Fruit fly (Drosophila melanogaster) whole organism, embryonic: Measurements from ENCODE around the gene Hnf4.
A peak's percentile ranks its signal among the peaks of the same experiment; 100 is the strongest.

ENCODE experiments used
- BtbVII ChIP-seq: fragments of 200-800 bp; sonication (Bioruptor generic); optimal IDR thresholded peaks from 3 replicates; lab custom pipeline; 2017; ENCODE audit warnings: missing biosample characterization, mild to moderate bottlenecking, missing genetic modification characterization
- Bteb2 ChIP-seq: fragments of 200-800 bp; sonication (Bioruptor generic); optimal IDR thresholded peaks from 2 replicates; lab custom pipeline; 2016; ENCODE audit warnings: missing biosample characterization, missing genetic modification characterization
- CG10274 ChIP-seq: fragments of 200-800 bp; sonication (Bioruptor generic); optimal IDR thresholded peaks from 3 replicates; lab custom pipeline; 2017; ENCODE audit warnings: missing biosample characterization, mild to moderate bottlenecking, missing genetic modification characterization
- CG11695 ChIP-seq: fragments of 200-800 bp; sonication (Bioruptor generic); IDR thresholded peaks from 3 replicates; pipeline ENCODE4 v1.3.6; 2022; ENCODE audit warnings: missing biosample characterization, missing genetic modification characterization
- CG12236 ChIP-seq: fragments of 200-800 bp; sonication (Bioruptor generic); optimal IDR thresholded peaks from 2 replicates; lab custom pipeline; 2016; ENCODE audit warnings: missing biosample characterization, missing genetic modification characterization
- CG1233 ChIP-seq: fragments of 200-800 bp; sonication (Bioruptor generic); optimal IDR thresholded peaks from 4 replicates; lab custom pipeline; 2018; ENCODE audit warnings: missing biosample characterization, mild to moderate bottlenecking, missing genetic modification characterization
- CG13424 ChIP-seq: fragments of 200-800 bp; sonication (Bioruptor generic); optimal IDR thresholded peaks from 2 replicates; lab custom pipeline; 2019; ENCODE audit warnings: missing biosample characterization, mild to moderate bottlenecking, missing genetic modification characterization, moderate library complexity
- CG13624 ChIP-seq: fragments of 200-800 bp; sonication (Bioruptor generic); optimal IDR thresholded peaks from 2 replicates; lab custom pipeline; 2016; ENCODE audit warnings: missing biosample characterization, missing genetic modification characterization
- CG14014 ChIP-seq: fragments of 200-800 bp; sonication (Bioruptor generic); IDR thresholded peaks from 2 replicates; pipeline ENCODE4 v1.3.6; 2022; ENCODE audit warnings: missing biosample characterization, missing genetic modification characterization
- CG16863 ChIP-seq: fragments of 200-800 bp; sonication (Bioruptor generic); optimal IDR thresholded peaks from 3 replicates; lab custom pipeline; 2016; ENCODE audit warnings: missing biosample characterization, missing genetic modification characterization
- CG1792 ChIP-seq: fragments of 200-800 bp; sonication (Bioruptor generic); optimal IDR thresholded peaks from 2 replicates; lab custom pipeline; 2016; ENCODE audit warnings: missing biosample characterization, missing genetic modification characterization
- CG18599 ChIP-seq: fragments of 200-800 bp; sonication (Bioruptor generic); optimal IDR thresholded peaks from 3 replicates; lab custom pipeline; 2017; ENCODE audit warnings: missing biosample characterization, missing genetic modification characterization, mild to moderate bottlenecking, moderate library complexity, missing genetic modification reagents
- CG2199 ChIP-seq: fragments of 200-800 bp; sonication (Bioruptor generic); IDR thresholded peaks from 3 replicates; pipeline ENCODE4 v1.3.6; 2022; ENCODE audit warnings: missing biosample characterization, missing genetic modification characterization
- CG31224 ChIP-seq: fragments of 200-800 bp; sonication (Bioruptor generic); IDR thresholded peaks from 2 replicates; pipeline ENCODE4 v1.3.6; 2022; ENCODE audit warnings: missing biosample characterization, missing genetic modification characterization
- CG33213 ChIP-seq: fragments of 200-800 bp; sonication (Bioruptor generic); optimal IDR thresholded peaks from 3 replicates; lab custom pipeline; 2016; ENCODE audit warnings: missing biosample characterization, missing genetic modification characterization
- CG42726 ChIP-seq: fragments of 200-800 bp; sonication (Bioruptor generic); IDR thresholded peaks from 2 replicates; pipeline ENCODE4 v1.3.6; 2022; ENCODE audit warnings: missing biosample characterization, missing genetic modification characterization; ENCODE audit not compliant: partially characterized antibody
- Dip3 ChIP-seq: fragments of 200-800 bp; sonication (Bioruptor generic); optimal IDR thresholded peaks from 3 replicates; lab custom pipeline; 2016; ENCODE audit warnings: missing biosample characterization, missing genetic modification characterization
- Doc2 ChIP-seq: fragments of 200-800 bp; sonication (Bioruptor generic); IDR thresholded peaks from 2 replicates; pipeline ENCODE4 v1.3.6; 2022; ENCODE audit warnings: missing biosample characterization, missing genetic modification characterization
- Drgx ChIP-seq: fragments of 200-800 bp; sonication (Bioruptor generic); IDR thresholded peaks from 2 replicates; pipeline ENCODE4 v1.3.6; 2022; ENCODE audit warnings: missing biosample characterization, missing genetic modification characterization
- Ets97D ChIP-seq: fragments of 200-800 bp; sonication (Bioruptor generic); optimal IDR thresholded peaks from 3 replicates; lab custom pipeline; 2016; ENCODE audit warnings: missing biosample characterization, missing genetic modification characterization
- HLH4C ChIP-seq: fragments of 200-800 bp; sonication (Bioruptor generic); IDR thresholded peaks from 3 replicates; pipeline ENCODE4 v1.3.6; 2022; ENCODE audit warnings: missing biosample characterization, missing genetic modification characterization; ENCODE audit not compliant: partially characterized antibody
- HmgD ChIP-seq: fragments of 200-800 bp; sonication (Bioruptor generic); optimal IDR thresholded peaks from 3 replicates; lab custom pipeline; 2016; ENCODE audit warnings: missing biosample characterization, missing genetic modification characterization
- HmgZ ChIP-seq: fragments of 200-800 bp; sonication (Bioruptor generic); optimal IDR thresholded peaks from 2 replicates; lab custom pipeline; 2018; ENCODE audit warnings: missing biosample characterization, mild to moderate bottlenecking, missing genetic modification characterization
- Hr39 ChIP-seq: fragments of >200 bp; optimal IDR thresholded peaks from 2 replicates; lab custom pipeline; 2017
- Med ChIP-seq: fragments of 200-800 bp; sonication (Bioruptor generic); peaks from one replicate; lab custom pipeline; 2016; ENCODE audit warnings: missing biosample characterization, missing genetic modification characterization, mild to moderate bottlenecking, inconsistent platforms, moderate library complexity
- Nf-YC ChIP-seq: fragments of 200-800 bp; optimal IDR thresholded peaks from 3 replicates; lab custom pipeline; 2019; ENCODE audit warnings: missing biosample characterization, mild to moderate bottlenecking, missing genetic modification characterization, moderate library complexity
- NfI ChIP-seq: fragments of 200-800 bp; sonication (Bioruptor generic); optimal IDR thresholded peaks from 3 replicates; lab custom pipeline; 2018; ENCODE audit warnings: missing biosample characterization, mild to moderate bottlenecking, missing genetic modification characterization, moderate library complexity
- Poxn ChIP-seq: fragments of 200-800 bp; sonication (Bioruptor generic); IDR thresholded peaks from 2 replicates; pipeline ENCODE4 v1.3.6; 2022; ENCODE audit warnings: missing biosample characterization, missing genetic modification characterization
- Vsx1 ChIP-seq: fragments of 200-800 bp; sonication (Bioruptor generic); optimal IDR thresholded peaks from 2 replicates; lab custom pipeline; 2017; ENCODE audit warnings: missing biosample characterization, mild to moderate bottlenecking, missing genetic modification characterization, missing genetic modification reagents
- Xrp1 ChIP-seq: fragments of 200-800 bp; sonication (Bioruptor generic); IDR thresholded peaks from 2 replicates; pipeline ENCODE4 v1.3.6; 2022; ENCODE audit warnings: missing biosample characterization, missing genetic modification characterization
- ase ChIP-seq: fragments of 200-800 bp; sonication (Bioruptor generic); IDR thresholded peaks from 3 replicates; pipeline ENCODE4 v1.3.6; 2022; ENCODE audit warnings: missing biosample characterization, missing genetic modification characterization
- ato ChIP-seq: fragments of 200-800 bp; sonication (Bioruptor generic); IDR thresholded peaks from 2 replicates; pipeline ENCODE4 v1.3.6; 2022; ENCODE audit warnings: missing biosample characterization, missing genetic modification characterization; ENCODE audit not compliant: partially characterized antibody
- az2 ChIP-seq: fragments of 200-800 bp; sonication (Bioruptor generic); optimal IDR thresholded peaks from 3 replicates; lab custom pipeline; 2016; ENCODE audit warnings: missing biosample characterization, missing genetic modification characterization
- chn ChIP-seq: fragments of 200-800 bp; sonication (Bioruptor generic); optimal IDR thresholded peaks from 2 replicates; lab custom pipeline; 2016; ENCODE audit warnings: missing biosample characterization, missing genetic modification characterization
- croc ChIP-seq: fragments of 200-800 bp; sonication (Bioruptor generic); conservative IDR thresholded peaks from 3 replicates; pipeline ENCODE4 v1.3.6; 2022; ENCODE audit warnings: missing biosample characterization, missing genetic modification characterization
- cwo ChIP-seq: fragments of 200-800 bp; sonication (Bioruptor generic); optimal IDR thresholded peaks from 3 replicates; lab custom pipeline; 2017; ENCODE audit warnings: missing biosample characterization, missing genetic modification characterization, mild to moderate bottlenecking, moderate library complexity, missing genetic modification reagents
- exex ChIP-seq: fragments of 200-800 bp; sonication (Bioruptor generic); optimal IDR thresholded peaks from 4 replicates; lab custom pipeline; 2018; ENCODE audit warnings: missing biosample characterization, mild to moderate bottlenecking, missing genetic modification characterization, moderate library complexity
- ftz-f1 ChIP-seq: fragments of 200-800 bp; sonication (Bioruptor generic); optimal IDR thresholded peaks from 2 replicates; lab custom pipeline; 2016; ENCODE audit warnings: missing biosample characterization, missing genetic modification characterization
- gcm2 ChIP-seq: fragments of 200-800 bp; sonication (Bioruptor generic); optimal IDR thresholded peaks from 2 replicates; lab custom pipeline; 2016; ENCODE audit warnings: missing biosample characterization, missing genetic modification characterization
- grn ChIP-seq: fragments of 200-800 bp; sonication (Bioruptor generic); optimal IDR thresholded peaks from 3 replicates; lab custom pipeline; 2017; ENCODE audit warnings: missing biosample characterization, missing genetic modification characterization
- gro ChIP-seq: fragments of 200-800 bp; sonication (Bioruptor generic); optimal IDR thresholded peaks from 2 replicates; lab custom pipeline; 2016; ENCODE audit warnings: missing biosample characterization, missing genetic modification characterization
- her ChIP-seq: fragments of 200-800 bp; sonication (Bioruptor generic); optimal IDR thresholded peaks from 2 replicates; lab custom pipeline; 2016; ENCODE audit warnings: missing biosample characterization, missing genetic modification characterization
- jigr1 ChIP-seq: fragments of 200-800 bp; sonication (Bioruptor generic); IDR thresholded peaks from 3 replicates; pipeline ENCODE4 v1.3.6; 2022; ENCODE audit warnings: missing biosample characterization, missing genetic modification characterization
- kay ChIP-seq: fragments of 200-800 bp; sonication (Bioruptor generic); optimal IDR thresholded peaks from 2 replicates; lab custom pipeline; 2016; ENCODE audit warnings: missing biosample characterization, missing genetic modification characterization
- klu ChIP-seq: fragments of 200-800 bp; sonication (Bioruptor generic); IDR thresholded peaks from 2 replicates; pipeline ENCODE4 v1.3.6; 2022; ENCODE audit warnings: missing biosample characterization, missing genetic modification characterization
- lab ChIP-seq: fragments of 200-800 bp; sonication (Bioruptor generic); optimal IDR thresholded peaks from 3 replicates; lab custom pipeline; 2017; ENCODE audit warnings: missing biosample characterization, missing genetic modification characterization, mild to moderate bottlenecking, moderate library complexity, missing genetic modification reagents
- lmd ChIP-seq: fragments of 200-800 bp; sonication (Bioruptor generic); IDR thresholded peaks from 2 replicates; pipeline ENCODE4 v1.3.6; 2022; ENCODE audit warnings: missing biosample characterization, missing genetic modification characterization
- otp ChIP-seq: fragments of 200-800 bp; sonication (Bioruptor generic); IDR thresholded peaks from 3 replicates; pipeline ENCODE4, ENCODE4 v1.3.6; 2022; ENCODE audit warnings: missing biosample characterization, missing genetic modification characterization
- sens ChIP-seq: fragments of 200-800 bp; sonication (Bioruptor generic); peaks from one replicate; lab custom pipeline; 2016; ENCODE audit warnings: missing biosample characterization, missing genetic modification characterization
- toy ChIP-seq: fragments of 200-800 bp; sonication (Bioruptor generic); IDR thresholded peaks from 2 replicates; pipeline ENCODE4 v1.3.6; 2022; ENCODE audit warnings: missing biosample characterization, missing genetic modification characterization
- unc-4 ChIP-seq: fragments of 200-800 bp; sonication (Bioruptor generic); IDR thresholded peaks from 2 replicates; pipeline ENCODE4 v1.3.6; 2022; ENCODE audit warnings: missing biosample characterization, missing genetic modification characterization; ENCODE audit not compliant: partially characterized antibody
- unpg ChIP-seq: fragments of 200-800 bp; sonication (Bioruptor generic); optimal IDR thresholded peaks from 3 replicates; lab custom pipeline; 2018; ENCODE audit warnings: missing biosample characterization, mild to moderate bottlenecking, missing genetic modification characterization, moderate library complexity
- zen ChIP-seq: fragments of 200-800 bp; sonication (Bioruptor generic); optimal IDR thresholded peaks from 3 replicates; lab custom pipeline; 2018; ENCODE audit warnings: missing biosample characterization, mild to moderate bottlenecking, missing genetic modification characterization, moderate library complexity

Hnf4 gene

DNA sequence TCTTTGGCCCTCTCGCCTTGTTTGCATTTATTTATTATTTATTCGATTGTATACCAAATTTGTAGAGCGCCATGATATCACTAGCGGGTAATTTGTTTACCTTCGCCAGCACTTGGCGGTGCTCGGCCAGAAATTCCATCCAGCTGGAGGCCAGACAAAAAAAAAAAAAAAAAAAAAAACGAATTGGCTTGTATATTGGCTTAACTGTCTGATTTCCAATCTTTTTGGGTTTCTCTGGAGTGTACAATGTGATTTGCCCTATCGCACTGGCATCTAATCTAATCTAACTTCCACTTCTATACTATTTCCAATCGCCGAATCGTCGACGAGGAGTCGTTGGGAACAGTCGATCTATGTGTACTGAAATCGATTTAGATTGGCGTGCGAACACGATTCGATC is 10.3 kb upstream of the Hnf4 start (continued):
- TF ChIP-seq grn (GFP tag; lab: Kevin White, UChicago) (peak; percentile 98), Nf-YC (tag; lab: Kevin White, UChicago) (no peak), gro (GFP tag; lab: Kevin White, UChicago) (peak; percentile 66), Doc2 (no peak), CG12236 (no peak), CG42726 (GFP tag; lab: Robert Waterston, UW) (no peak), cwo (GFP tag; lab: Kevin White, UChicago) (no peak), HLH4C (GFP tag; lab: Robert Waterston, UW) (no peak), Hr39 (no peak), ase (no peak), CG1792 (GFP tag; lab: Kevin White, UChicago) (no peak), ftz-f1 (peak; percentile 30), HmgD (no peak), otp (no peak), CG13624 (GFP tag; lab: Kevin White, UChicago) (no peak), NfI (GFP tag; lab: Kevin White, UChicago) (peak; percentile 9), az2 (GFP tag; lab: Kevin White, UChicago) (no peak), klu (GFP tag; lab: Robert Waterston, UW) (no peak), BtbVII (no peak), CG2199 (GFP tag; lab: Robert Waterston, UW) (no peak), unc-4 (no peak), kay (GFP tag; lab: Kevin White, UChicago) (no peak), CG11695 (GFP tag; lab: Robert Waterston, UW) (no peak), lmd (GFP tag; lab: Robert Waterston, UW) (no peak), HmgZ (tag; lab: Kevin White, UChicago) (peak; percentile 19), Vsx1 (GFP tag; lab: Kevin White, UChicago) (peak; percentile 81), Poxn (no peak), lab (peak; percentile 55), jigr1 (GFP tag; lab: Robert Waterston, UW) (no peak), her (GFP tag; lab: Kevin White, UChicago) (peak; percentile 1), Med (GFP tag; lab: Kevin White, UChicago) (peak; percentile 54), ato (GFP tag; lab: Robert Waterston, UW) (no peak), Ets97D (GFP tag; lab: Kevin White, UChicago) (no peak), gcm2 (GFP tag; lab: Kevin White, UChicago) (no peak), unpg (GFP tag; lab: Kevin White, UChicago) (peak; percentile 11), Dip3 (no peak), chn (GFP tag; lab: Kevin White, UChicago) (no peak), CG10274 (GFP tag; lab: Kevin White, UChicago) (peak; percentile 12), Bteb2 (GFP tag; lab: Kevin White, UChicago) (no peak), CG13424 (no peak), toy (GFP tag; lab: Robert Waterston, UW) (no peak), CG31224 (GFP tag; lab: Robert Waterston, UW) (no peak), CG1233 (GFP tag; lab: Kevin White, UChicago) (no peak), exex (peak; percentile 96), croc (GFP tag; lab: Robert Waterston, UW) (no peak), Drgx (GFP tag; lab: Robert Waterston, UW) (no peak), CG14014 (GFP tag; lab: Robert Waterston, UW) (no peak), Xrp1 (GFP tag; lab: Robert Waterston, UW) (no peak), CG18599 (GFP tag; lab: Kevin White, UChicago) (peak; percentile 33), zen (tag; lab: Kevin White, UChicago) (no peak), CG33213 (no peak), CG16863 (GFP tag; lab: Kevin White, UChicago) (no peak), sens (GFP tag; lab: Kevin White, UChicago) (peak; percentile 68)
